Worm (Caenorhabditis elegans) whole organism, young adult: ENCODE results near the gene F41F3.9.

Source experiments
- aptf-2 ChIP-seq: fragments of 200-800 bp; sonication (Bioruptor generic); conservative IDR thresholded peaks from 2 replicates; pipeline ENCODE4 v1.3.6; 2022; ENCODE audit warnings: missing genetic modification reagents, missing genetic modification characterization, missing compliant biosample characterization
- ceh-27 ChIP-seq: fragments of 200-800 bp; sonication (Bioruptor generic); optimal IDR thresholded peaks from 2 replicates; lab custom pipeline; 2018; ENCODE audit warnings: mild to moderate bottlenecking, missing genetic modification characterization, moderate library complexity, missing compliant biosample characterization
- ceh-58 ChIP-seq: fragments of 200-800 bp; sonication (Bioruptor generic); IDR thresholded peaks from 2 replicates; pipeline ENCODE4 v1.3.6; 2022; ENCODE audit warnings: missing genetic modification characterization, missing compliant biosample characterization

ce11 chrV:4640501-4641150 lies 14.6 kb upstream of the F41F3.9 start:
- TF ChIP-seq ceh-58 (GFP tag; lab: Robert Waterston, UW) (no peak), ceh-27 (no peak), aptf-2 (GFP tag; lab: Robert Waterston, UW) (no peak)
